Fruit fly (Drosophila melanogaster): Measurements from ENCODE around the gene CG42637.

The CG42637 gene

dm6 chr3L:19793438-19793998 lies at the start of gene CG42637, which contains the start of the genes Gyc76C and SREBP (continued):
- TF ChIP-seq NC2α (GFP tag; optimal IDR thresholded peaks at IDR 0.05) (no peak), CG11504 (tag; optimal IDR thresholded peaks at IDR 0.05) (peak; percentile 35), CG10959 (GFP tag; IDR thresholded peaks at IDR 0.05) (no peak), Taf1 (GFP tag; IDR thresholded peaks at IDR 0.05) (no peak), lmd (GFP tag; IDR thresholded peaks at IDR 0.05) (no peak), CG4707 (GFP tag; optimal IDR thresholded peaks at IDR 0.05) (no peak), dysf (GFP tag; IDR thresholded peaks at IDR 0.05) (no peak), Opbp (GFP tag; IDR thresholded peaks at IDR 0.05; ENCODE audit: partially characterized antibody) (peak; percentile 69), NfI (GFP tag; optimal IDR thresholded peaks at IDR 0.05) (no peak), Oli (tag; optimal IDR thresholded peaks at IDR 0.05) (no peak), hb (GFP tag; IDR thresholded peaks at IDR 0.05; ENCODE audit: partially characterized antibody) (no peak), CG6689 (GFP tag; IDR thresholded peaks at IDR 0.05) (no peak), yki (optimal IDR thresholded peaks at IDR 0.05) (no peak), CG42726 (GFP tag; IDR thresholded peaks at IDR 0.05; ENCODE audit: partially characterized antibody) (peak; percentile 75), CG13123 (GFP tag; optimal IDR thresholded peaks at IDR 0.05) (no peak), gce (GFP tag; IDR thresholded peaks at IDR 0.05) (peak; percentile 11; the same call in 1 of the 3 replicates), CG13296 (GFP tag; optimal IDR thresholded peaks at IDR 0.05) (no peak), Hsf (GFP tag; optimal IDR thresholded peaks at IDR 0.05) (peak; percentile 28), Dad (GFP tag; optimal IDR thresholded peaks at IDR 0.05) (peak; percentile 48), Dref (GFP tag; IDR thresholded peaks at IDR 0.05) (no peak), Kr (GFP tag; optimal IDR thresholded peaks at IDR 0.05) (no peak), Sin3A (optimal IDR thresholded peaks at IDR 0.05) (peak; percentile 47), CG15479 (GFP tag; optimal IDR thresholded peaks at IDR 0.05) (no peak), h (optimal IDR thresholded peaks at IDR 0.05) (no peak), CG8089 (GFP tag; optimal IDR thresholded peaks at IDR 0.05) (no peak), Gug (GFP tag; IDR thresholded peaks at IDR 0.05) (no peak), NFAT (GFP tag; IDR thresholded peaks at IDR 0.05) (no peak), CG31388 (GFP tag; optimal IDR thresholded peaks at IDR 0.05) (no peak), CG6791 (GFP tag; IDR thresholded peaks at IDR 0.05; ENCODE audit: partially characterized antibody) (peak; percentile 70; the same call in 1 of the 3 replicates), CG6683 (GFP tag; optimal IDR thresholded peaks at IDR 0.05) (no peak), Dek (tag; optimal IDR thresholded peaks at IDR 0.05) (peak; percentile 30), pan (optimal IDR thresholded peaks at IDR 0.05) (no peak), pan (GFP tag; optimal IDR thresholded peaks at IDR 0.05 in 1 of 2, IDR thresholded peaks at IDR 0.05 in 1 of 2) (no peak), CG12071 (GFP tag; optimal IDR thresholded peaks at IDR 0.05) (peak; percentile 6), YL-1 (GFP tag; optimal IDR thresholded peaks at IDR 0.05) (no peak), zf30C (GFP tag; optimal IDR thresholded peaks at IDR 0.05) (no peak), grn (GFP tag; optimal IDR thresholded peaks at IDR 0.05) (no peak), Poxn (GFP tag; IDR thresholded peaks at IDR 0.05) (no peak), Ravus (GFP tag; IDR thresholded peaks at IDR 0.05) (no peak), Blimp-1 (GFP tag; optimal IDR thresholded peaks at IDR 0.05) (no peak), ash1 (GFP tag; optimal IDR thresholded peaks at IDR 0.05) (peak; percentile 71), sqz (GFP tag; optimal IDR thresholded peaks at IDR 0.05) (no peak), MTF-1 (GFP tag; optimal IDR thresholded peaks at IDR 0.05; ENCODE audit: borderline replicate concordance) (peak; percentile 46), chinmo (GFP tag; IDR thresholded peaks at IDR 0.05; ENCODE audit: partially characterized antibody) (peak; percentile 59; the same call in 2 of the 4 replicates), vnd (GFP tag; IDR thresholded peaks at IDR 0.05; ENCODE audit: partially characterized antibody) (no peak), CG17829 (tag; optimal IDR thresholded peaks at IDR 0.05) (peak; percentile 43), Hr51 (GFP tag; optimal IDR thresholded peaks at IDR 0.05) (no peak), CG13287 (GFP tag; IDR thresholded peaks at IDR 0.05; ENCODE audit: partially characterized antibody) (peak; percentile 48), zen2 (GFP tag; IDR thresholded peaks at IDR 0.05; ENCODE audit: partially characterized antibody) (no peak; the same call in 1 of the 3 replicates), CG7357 (GFP tag; IDR thresholded peaks at IDR 0.05) (no peak), sisA (GFP tag; IDR thresholded peaks at IDR 0.05) (no peak)
